Fruit fly (Drosophila melanogaster): ENCODE measurements around the gene CG43739.

Gene CG43739

dm6 chr2L:20823196-20824105 lies 95.3 kb downstream of the CG43739 start (continued):
- TF ChIP-seq CG1603 (tag; optimal IDR thresholded peaks at IDR 0.05) = no peak
- TF ChIP-seq CG12104 (GFP tag; optimal IDR thresholded peaks at IDR 0.05) = no peak
- no peak for TF ChIP-seq ab (GFP tag; optimal IDR thresholded peaks at IDR 0.05)
- no peak for TF ChIP-seq eyg (GFP tag; optimal IDR thresholded peaks at IDR 0.05)
- TF ChIP-seq CG32532 (GFP tag; IDR thresholded peaks at IDR 0.05) = peak; percentile 33; the same call in 1 of the 2 replicates
- TF ChIP-seq ac (GFP tag; optimal IDR thresholded peaks at IDR 0.05) = no peak
- 0 out of 2 replicates have a peak, but pooled peaks have one; percentile 8 for TF ChIP-seq Atf6 (GFP tag; IDR thresholded peaks at IDR 0.05)
- no peak for TF ChIP-seq CG17802 (tag; optimal IDR thresholded peaks at IDR 0.05)
- no peak for TF ChIP-seq HLH3B (GFP tag; IDR thresholded peaks at IDR 0.05)
- TF ChIP-seq CG4707 (GFP tag; optimal IDR thresholded peaks at IDR 0.05) = peak; percentile 19
- peak; percentile 74 for TF ChIP-seq CG3163 (GFP tag; optimal IDR thresholded peaks at IDR 0.05)
- TF ChIP-seq ewg (GFP tag; optimal IDR thresholded peaks at IDR 0.05) = peak; percentile 20
- TF ChIP-seq Abd-B (GFP tag; optimal IDR thresholded peaks at IDR 0.05) = no peak
- no peak for TF ChIP-seq jigr1 (GFP tag; IDR thresholded peaks at IDR 0.05)
- TF ChIP-seq twi (tag; optimal IDR thresholded peaks at IDR 0.05) = peak; percentile 40
- TF ChIP-seq HLHmδ (GFP tag; optimal IDR thresholded peaks at IDR 0.05) = peak; percentile 73
- peak; percentile 54 for TF ChIP-seq oc (tag; optimal IDR thresholded peaks at IDR 0.05)
- TF ChIP-seq otp (GFP tag; IDR thresholded peaks at IDR 0.05) = peak; percentile 44; the same call in 1 of the 3 replicates
- TF ChIP-seq chm (GFP tag; IDR thresholded peaks at IDR 0.05) = 0 out of 2 replicates have a peak, but pooled peaks have one; percentile 38
- peak; percentile 18 for TF ChIP-seq CG13424 (tag; optimal IDR thresholded peaks at IDR 0.05)
- no peak for TF ChIP-seq Lpt (GFP tag; optimal IDR thresholded peaks at IDR 0.05)
- TF ChIP-seq nom (GFP tag; optimal IDR thresholded peaks at IDR 0.05) = peak; percentile 65
- peak; percentile 15 for TF ChIP-seq CG1529 (GFP tag; optimal IDR thresholded peaks at IDR 0.05)
- TF ChIP-seq gem (tag; optimal IDR thresholded peaks at IDR 0.05) = peak; percentile 63
- TF ChIP-seq Hey (tag; optimal IDR thresholded peaks at IDR 0.05) = no peak
- no peak for TF ChIP-seq NC2α (GFP tag; optimal IDR thresholded peaks at IDR 0.05)
- TF ChIP-seq CG6813 (GFP tag; optimal IDR thresholded peaks at IDR 0.05) = peak; percentile 29
- no peak for TF ChIP-seq Dip3 (GFP tag; optimal IDR thresholded peaks at IDR 0.05)
- peak; percentile 31 for TF ChIP-seq MTF-1 (GFP tag; optimal IDR thresholded peaks at IDR 0.05; ENCODE audit: borderline replicate concordance)
- peak in 1 of 2 experiments; percentile 51 for TF ChIP-seq Pdp1 (GFP tag; optimal IDR thresholded peaks at IDR 0.05)
- peak; percentile 96 for TF ChIP-seq sd (tag; optimal IDR thresholded peaks at IDR 0.05)
- TF ChIP-seq grau (tag; optimal IDR thresholded peaks at IDR 0.05) = peak; percentile 15
- TF ChIP-seq CTCF (GFP tag; optimal IDR thresholded peaks at IDR 0.05) = no peak
- no peak for TF ChIP-seq Doc3 (GFP tag; IDR thresholded peaks at IDR 0.05; ENCODE audit: partially characterized antibody)
- no peak for TF ChIP-seq CG8765 (GFP tag; IDR thresholded peaks at IDR 0.05)
- TF ChIP-seq CG17912 (GFP tag; optimal IDR thresholded peaks at IDR 0.05) = peak; percentile 41
- TF ChIP-seq Nf-YC (tag; optimal IDR thresholded peaks at IDR 0.05) = peak; percentile 16
- TF ChIP-seq hth (optimal IDR thresholded peaks at IDR 0.05) = no peak
- peak; percentile 66 for TF ChIP-seq tna (GFP tag; IDR thresholded peaks at IDR 0.05; ENCODE audit: partially characterized antibody)
- TF ChIP-seq ATbp (GFP tag; optimal IDR thresholded peaks at IDR 0.05) = peak; percentile 2
- TF ChIP-seq ken (GFP tag; IDR thresholded peaks at IDR 0.05) = 0 out of 3 replicates have a peak, but pooled peaks have one; percentile 10
- TF ChIP-seq jing (GFP tag; optimal IDR thresholded peaks at IDR 0.05) = no peak
- 0 out of 2 replicates have a peak, but pooled peaks have one; percentile 28 for TF ChIP-seq bowl (GFP tag; IDR thresholded peaks at IDR 0.05)
- no peak for TF ChIP-seq maf-S (GFP tag; optimal IDR thresholded peaks at IDR 0.05)
- peak; percentile 36; the same call in 1 of the 2 replicates for TF ChIP-seq hbn (GFP tag; IDR thresholded peaks at IDR 0.05; ENCODE audit: partially characterized antibody)
- TF ChIP-seq CG8089 (GFP tag; optimal IDR thresholded peaks at IDR 0.05) = peak; percentile 34
- TF ChIP-seq Bdp1 (GFP tag; optimal IDR thresholded peaks at IDR 0.05) = no peak
- peak; percentile 25 for TF ChIP-seq stwl (tag; optimal IDR thresholded peaks at IDR 0.05)
